Fruit fly (Drosophila melanogaster) whole organism, adult: ENCODE results near the gene Shmt.

Experiments
- CG11617 ChIP-seq: fragments of 200-800 bp; sonication (Bioruptor generic); optimal IDR thresholded peaks from 2 replicates; lab custom pipeline; 2017; ENCODE audit warnings: mild to moderate bottlenecking, missing biosample characterization, missing genetic modification reagents, missing genetic modification characterization
- CG12768 ChIP-seq: fragments of 200-800 bp; sonication (Bioruptor generic); optimal IDR thresholded peaks from 2 replicates; lab custom pipeline; 2017; ENCODE audit warnings: missing biosample characterization, missing genetic modification characterization, mild to moderate bottlenecking, moderate library complexity, missing genetic modification reagents
- CG14711 ChIP-seq: fragments of 200-800 bp; sonication (Bioruptor generic); optimal IDR thresholded peaks from 2 replicates; lab custom pipeline; 2018; ENCODE audit warnings: missing biosample characterization, mild to moderate bottlenecking, missing genetic modification characterization, moderate library complexity
- CG1620 ChIP-seq: fragments of 200-800 bp; sonication (Bioruptor generic); optimal IDR thresholded peaks from 2 replicates; lab custom pipeline; 2016; ENCODE audit warnings: missing biosample characterization, missing genetic modification characterization
- CG33017 ChIP-seq: fragments of 200-800 bp; sonication (Bioruptor generic); optimal IDR thresholded peaks from 2 replicates; lab custom pipeline; 2018; ENCODE audit warnings: missing biosample characterization, mild to moderate bottlenecking, missing genetic modification characterization, moderate library complexity
- CG5204 ChIP-seq: fragments of 200-800 bp; sonication (Bioruptor generic); optimal IDR thresholded peaks from 2 replicates; lab custom pipeline; 2016; ENCODE audit warnings: missing biosample characterization, missing genetic modification characterization
- CG7045 ChIP-seq: fragments of 200-800 bp; sonication (Bioruptor generic); optimal IDR thresholded peaks from 2 replicates; lab custom pipeline; 2017; ENCODE audit warnings: missing biosample characterization, mild to moderate bottlenecking, missing genetic modification characterization
- CG7101 ChIP-seq: fragments of 200-800 bp; sonication (Bioruptor generic); optimal IDR thresholded peaks from 2 replicates; lab custom pipeline; 2018; ENCODE audit warnings: missing biosample characterization, mild to moderate bottlenecking, missing genetic modification characterization, moderate library complexity
- Clk ChIP-seq: fragments of 200-800 bp; sonication (Bioruptor generic); optimal IDR thresholded peaks from 2 replicates; lab custom pipeline; 2017; ENCODE audit warnings: missing biosample characterization, missing genetic modification characterization
- Crg-1 ChIP-seq: fragments of 200-800 bp; sonication (Bioruptor generic); optimal IDR thresholded peaks from 2 replicates; lab custom pipeline; 2016; ENCODE audit warnings: missing biosample characterization, missing genetic modification characterization
- Mnt ChIP-seq: fragments of 200-800 bp; sonication (Bioruptor generic); optimal IDR thresholded peaks from 2 replicates; lab custom pipeline; 2016; ENCODE audit warnings: missing biosample characterization, mild to moderate bottlenecking, missing genetic modification characterization
- bab1 ChIP-seq: fragments of 200-800 bp; sonication (Bioruptor generic); optimal IDR thresholded peaks from 3 replicates; lab custom pipeline; 2019; ENCODE audit warnings: missing biosample characterization, mild to moderate bottlenecking, missing genetic modification characterization, moderate library complexity
- cic ChIP-seq: fragments of 200-800 bp; sonication (Bioruptor generic); optimal IDR thresholded peaks from 2 replicates; lab custom pipeline; 2017; ENCODE audit warnings: missing biosample characterization, mild to moderate bottlenecking, missing genetic modification characterization, moderate library complexity
- cnc ChIP-seq, 2 experiments: fragments of >200 bp; optimal IDR thresholded peaks; 2 replicates each; lab custom pipeline; 2017
- kay ChIP-seq: fragments of 200-800 bp; sonication (Bioruptor generic); peaks from one replicate; lab custom pipeline; 2016; ENCODE audit warnings: missing biosample characterization, missing genetic modification characterization, borderline replicate concordance
- ovo ChIP-seq: fragments of 200-800 bp; sonication (Bioruptor generic); optimal IDR thresholded peaks from 2 replicates; lab custom pipeline; 2016; ENCODE audit warnings: missing biosample characterization, missing genetic modification characterization
- pad ChIP-seq: fragments of 200-800 bp; sonication (Bioruptor generic); optimal IDR thresholded peaks from 3 replicates; lab custom pipeline; 2017; ENCODE audit warnings: missing biosample characterization, missing genetic modification characterization, mild to moderate bottlenecking, moderate library complexity, missing genetic modification reagents
- toe ChIP-seq: fragments of 200-800 bp; sonication (Bioruptor generic); optimal IDR thresholded peaks from 2 replicates; lab custom pipeline; 2016; ENCODE audit warnings: missing biosample characterization, missing genetic modification characterization

Shmt gene

dm6 chrX:5876584-5876983 is 40.0 kb downstream of the Shmt start, which contains the start of gene mof:
TSS of gene mof (minus strand) at chrX:5876853.
- TF ChIP-seq CG7045 (GFP tag; lab: Kevin White, UChicago) (no peak), CG5204 (GFP tag; lab: Kevin White, UChicago) (no peak), pad (GFP tag; lab: Kevin White, UChicago) (no peak), cnc (optimal IDR thresholded peaks at IDR 0.05; lab: Kevin White, UChicago) (no peak), bab1 (GFP tag; lab: Kevin White, UChicago) (peak; percentile 74), CG1620 (GFP tag; lab: Kevin White, UChicago) (no peak), Mnt (GFP tag; lab: Kevin White, UChicago) (peak; percentile 17), CG12768 (no peak)

- no peak for TF ChIP-seq CG1620 (GFP tag; lab: Kevin White, UChicago)
- TF ChIP-seq toe, result no peak
- TF ChIP-seq CG11617 (GFP tag; lab: Kevin White, UChicago), result peak; percentile 11
- peak; percentile 53 for TF ChIP-seq bab1 (GFP tag; lab: Kevin White, UChicago)
- TF ChIP-seq CG7101, result peak; percentile 8
- TF ChIP-seq Mnt (GFP tag; lab: Kevin White, UChicago), result peak; percentile 3
- no peak for TF ChIP-seq cnc (optimal IDR thresholded peaks at IDR 0.05; lab: Kevin White, UChicago)
- TF ChIP-seq CG14711 (tag; lab: Kevin White, UChicago), result peak; percentile 57
Observed at dm6 chrX:5873164-5873563, 43.4 kb downstream of the Shmt start, which contains the start of gene GAA1. TSS of gene GAA1 (minus strand) at chrX:5873357.

DNA sequence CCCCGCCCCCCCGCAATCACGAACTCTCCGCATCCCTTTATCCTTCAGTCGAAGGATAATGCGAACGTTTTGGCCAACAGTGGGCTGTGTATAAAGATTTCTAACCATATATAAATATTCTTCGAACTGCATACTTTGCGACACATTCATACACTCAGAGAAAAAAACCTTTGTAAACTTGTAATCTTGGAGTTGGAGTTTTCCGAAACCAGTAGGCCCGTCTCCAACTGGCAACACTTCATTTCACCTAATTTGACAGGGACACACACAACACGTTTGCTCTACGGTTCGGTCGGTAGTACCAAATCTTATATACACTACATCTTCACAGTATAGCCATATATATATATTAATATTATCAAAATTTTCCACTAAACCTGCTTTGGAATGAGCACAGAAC is 47.8 kb downstream of the Shmt start, which contains the start of gene CG15764:
Gene CG15764 (plus strand): TSS at position 301 of the 400 bp plus-strand sequence.
- TF ChIP-seq CG11617 (GFP tag; lab: Kevin White, UChicago) (no peak), Mnt (GFP tag; lab: Kevin White, UChicago) (no peak)

dm6 chrX:5866095-5866494 is 50.5 kb downstream of the Shmt start:
- TF ChIP-seq kay (GFP tag; lab: Kevin White, UChicago) (no peak), CG7045 (GFP tag; lab: Kevin White, UChicago) (no peak), ovo (GFP tag; lab: Kevin White, UChicago) (no peak), Crg-1 (GFP tag; lab: Kevin White, UChicago) (no peak), cic (GFP tag; lab: Kevin White, UChicago) (no peak), bab1 (GFP tag; lab: Kevin White, UChicago) (no peak), Clk (GFP tag; lab: Kevin White, UChicago) (no peak)

dm6 chrX:5865051-5865450 is 51.5 kb downstream of the Shmt start, which contains the start of gene CG43137:
TSS of gene CG43137 (minus strand) at chrX:5865151.
- TF ChIP-seq Mnt (GFP tag; lab: Kevin White, UChicago) (no peak), cnc (optimal IDR thresholded peaks at IDR 0.05; lab: Kevin White, UChicago) (no peak), CG11617 (GFP tag; lab: Kevin White, UChicago) (no peak), kay (GFP tag; lab: Kevin White, UChicago) (no peak), bab1 (GFP tag; lab: Kevin White, UChicago) (no peak), Crg-1 (GFP tag; lab: Kevin White, UChicago) (no peak), ovo (GFP tag; lab: Kevin White, UChicago) (no peak), CG33017 (no peak)
